Fruit fly (Drosophila melanogaster) whole organism, embryonic: ENCODE data around the gene SuUR.
A peak's percentile ranks its signal among the peaks of the same experiment; 100 is the strongest.

Experiments used
- Abd-B ChIP-seq: fragments of 200-800 bp; sonication (Bioruptor generic); optimal IDR thresholded peaks from 2 replicates; lab custom pipeline; 2018; ENCODE audit warnings: missing biosample characterization, mild to moderate bottlenecking, missing genetic modification characterization, moderate library complexity
- BEAF-32 ChIP-seq: fragments of 200-800 bp; sonication (Bioruptor generic); optimal IDR thresholded peaks from 3 replicates; lab custom pipeline; 2017; ENCODE audit warnings: missing biosample characterization, missing genetic modification characterization, mild to moderate bottlenecking, moderate library complexity, missing genetic modification reagents
- CG10209 ChIP-seq: fragments of 200-800 bp; sonication (Bioruptor generic); optimal IDR thresholded peaks from 3 replicates; lab custom pipeline; 2017; ENCODE audit warnings: missing biosample characterization, mild to moderate bottlenecking, missing genetic modification characterization, missing genetic modification reagents
- CG11085 ChIP-seq: fragments of 200-800 bp; sonication (Bioruptor generic); IDR thresholded peaks from 2 replicates; pipeline ENCODE4 v1.3.6; 2022; ENCODE audit warnings: missing biosample characterization, missing genetic modification characterization
- CG1233 ChIP-seq: fragments of 200-800 bp; sonication (Bioruptor generic); optimal IDR thresholded peaks from 4 replicates; lab custom pipeline; 2018; ENCODE audit warnings: missing biosample characterization, mild to moderate bottlenecking, missing genetic modification characterization
- CG13424 ChIP-seq: fragments of 200-800 bp; sonication (Bioruptor generic); optimal IDR thresholded peaks from 2 replicates; lab custom pipeline; 2019; ENCODE audit warnings: missing biosample characterization, mild to moderate bottlenecking, missing genetic modification characterization, moderate library complexity
- CG14441 ChIP-seq: fragments of 200-800 bp; sonication (Bioruptor generic); IDR thresholded peaks from 2 replicates; pipeline ENCODE4 v1.3.6; 2022; ENCODE audit warnings: missing biosample characterization, missing genetic modification characterization
- CG15073 ChIP-seq: fragments of 200-800 bp; sonication (Bioruptor generic); optimal IDR thresholded peaks from 2 replicates; lab custom pipeline; 2016; ENCODE audit warnings: missing biosample characterization, missing genetic modification characterization
- CG1792 ChIP-seq: fragments of 200-800 bp; sonication (Bioruptor generic); optimal IDR thresholded peaks from 2 replicates; lab custom pipeline; 2016; ENCODE audit warnings: missing biosample characterization, missing genetic modification characterization
- CG18011 ChIP-seq: fragments of 200-800 bp; sonication (Bioruptor generic); optimal IDR thresholded peaks from 2 replicates; lab custom pipeline; 2017; ENCODE audit warnings: missing biosample characterization, missing genetic modification characterization, mild to moderate bottlenecking, moderate library complexity, missing genotype
- CG1832 ChIP-seq: fragments of 200-800 bp; sonication (Bioruptor generic); optimal IDR thresholded peaks from 2 replicates; lab custom pipeline; 2017; ENCODE audit warnings: missing biosample characterization, mild to moderate bottlenecking, missing genetic modification characterization, inconsistent platforms
- CG2202 ChIP-seq: fragments of 200-800 bp; sonication (Bioruptor generic); optimal IDR thresholded peaks from 2 replicates; lab custom pipeline; 2018; ENCODE audit warnings: missing biosample characterization, mild to moderate bottlenecking, missing genetic modification characterization
- CG3847 ChIP-seq: fragments of 200-800 bp; sonication (Bioruptor generic); IDR thresholded peaks from 2 replicates; pipeline ENCODE4 v1.3.6; 2022; ENCODE audit warnings: missing biosample characterization, missing genetic modification characterization
- CG4424 ChIP-seq: fragments of 200-800 bp; sonication (Bioruptor generic); optimal IDR thresholded peaks from 3 replicates; lab custom pipeline; 2016; ENCODE audit warnings: missing biosample characterization, missing genetic modification characterization
- CG4617 ChIP-seq: fragments of 200-800 bp; sonication (Bioruptor generic); optimal IDR thresholded peaks from 3 replicates; lab custom pipeline; 2016; ENCODE audit warnings: missing biosample characterization, missing genetic modification characterization, borderline replicate concordance
- CG5953 ChIP-seq: fragments of 200-800 bp; sonication (Bioruptor generic); IDR thresholded peaks from 2 replicates; pipeline ENCODE4 v1.3.6; 2022; ENCODE audit warnings: missing biosample characterization, missing genetic modification characterization
- D19A ChIP-seq: fragments of 200-800 bp; optimal IDR thresholded peaks from 3 replicates; lab custom pipeline; 2019; ENCODE audit warnings: missing biosample characterization, mild to moderate bottlenecking, missing genetic modification characterization, moderate library complexity
- Dad ChIP-seq: fragments of 200-800 bp; sonication (Bioruptor generic); optimal IDR thresholded peaks from 3 replicates; lab custom pipeline; 2016; ENCODE audit warnings: missing biosample characterization, missing genetic modification characterization
- Dip2 ChIP-seq: fragments of 200-800 bp; sonication (Bioruptor generic); IDR thresholded peaks from 2 replicates; pipeline ENCODE4 v1.3.6; 2022; ENCODE audit warnings: missing biosample characterization, missing genetic modification characterization
- Gsc ChIP-seq: fragments of 200-800 bp; sonication (Bioruptor generic); IDR thresholded peaks from 2 replicates; pipeline ENCODE4 v1.3.6; 2022; ENCODE audit warnings: missing biosample characterization, missing genetic modification characterization
- Gug ChIP-seq: fragments of 200-800 bp; sonication (Bioruptor generic); IDR thresholded peaks from 4 replicates; pipeline ENCODE4 v1.3.6; 2022; ENCODE audit warnings: missing biosample characterization, missing genetic modification characterization
- H2.0 ChIP-seq: fragments of 200-800 bp; sonication (Bioruptor generic); IDR thresholded peaks from 2 replicates; pipeline ENCODE4 v1.3.6; 2022; ENCODE audit warnings: missing biosample characterization, missing genetic modification characterization
- HLH54F ChIP-seq: fragments of 200-800 bp; sonication (Bioruptor generic); optimal IDR thresholded peaks from 3 replicates; lab custom pipeline; 2016; ENCODE audit warnings: missing biosample characterization, missing genetic modification characterization
- MBD-R2 ChIP-seq: fragments of 200-800 bp; sonication (Bioruptor generic); IDR thresholded peaks from 2 replicates; pipeline ENCODE4 v1.3.6; 2022; ENCODE audit warnings: missing biosample characterization, missing genetic modification characterization
- Nf-YB ChIP-seq: fragments of 200-800 bp; sonication (Bioruptor generic); optimal IDR thresholded peaks from 3 replicates; lab custom pipeline; 2019; ENCODE audit warnings: missing biosample characterization, mild to moderate bottlenecking, missing genetic modification characterization, moderate library complexity
- Rx ChIP-seq: fragments of 200-800 bp; sonication (Bioruptor generic); IDR thresholded peaks from 2 replicates; pipeline ENCODE4 v1.3.6; 2022; ENCODE audit warnings: missing biosample characterization, missing genetic modification characterization
- Sox102F ChIP-seq: fragments of 200-800 bp; sonication (Bioruptor generic); optimal IDR thresholded peaks from 2 replicates; lab custom pipeline; 2018; ENCODE audit warnings: missing biosample characterization, mild to moderate bottlenecking, missing genetic modification characterization, moderate library complexity
- Sry-δ ChIP-seq: fragments of 200-800 bp; sonication (Bioruptor generic); optimal IDR thresholded peaks from 2 replicates; lab custom pipeline; 2016; ENCODE audit warnings: missing biosample characterization, missing genetic modification characterization
- Trl ChIP-seq, 3 experiments: fragments of >200 bp in 2 of 3; fragments of 200-800 bp in 1 of 3; sonication (Bioruptor generic) in 1 of 3; optimal IDR thresholded peaks; 2 replicates in 1 of 3; 3 replicates in 2 of 3; lab custom pipeline; 2016 to 2017; ENCODE audit warnings: missing biosample characterization in 1 of 3, missing genetic modification characterization in 1 of 3
- Xbp1 ChIP-seq: fragments of 200-800 bp; sonication (Bioruptor generic); optimal IDR thresholded peaks from 3 replicates; lab custom pipeline; 2016; ENCODE audit warnings: missing biosample characterization, mild to moderate bottlenecking, missing genetic modification characterization
- abd-A ChIP-seq: fragments of 200-800 bp; sonication (Bioruptor generic); optimal IDR thresholded peaks from 3 replicates; lab custom pipeline; 2019; ENCODE audit warnings: missing biosample characterization, mild to moderate bottlenecking, missing genetic modification characterization, moderate library complexity
- bbx ChIP-seq: fragments of 200-800 bp; sonication (Bioruptor generic); IDR thresholded peaks from 2 replicates; pipeline ENCODE4 v1.3.6; 2022; ENCODE audit warnings: missing biosample characterization, missing genetic modification characterization; ENCODE audit not compliant: partially characterized antibody
- chn ChIP-seq: fragments of 200-800 bp; sonication (Bioruptor generic); optimal IDR thresholded peaks from 2 replicates; lab custom pipeline; 2016; ENCODE audit warnings: missing biosample characterization, missing genetic modification characterization
- danr ChIP-seq: fragments of 200-800 bp; sonication (Bioruptor generic); IDR thresholded peaks from 2 replicates; pipeline ENCODE4 v1.3.6; 2022; ENCODE audit warnings: missing biosample characterization, missing genetic modification characterization
- dati ChIP-seq: fragments of 200-800 bp; sonication (Bioruptor generic); IDR thresholded peaks from 2 replicates; pipeline ENCODE4 v1.3.6; 2022; ENCODE audit warnings: missing biosample characterization, missing genetic modification characterization
- dmrt11E ChIP-seq: fragments of 200-800 bp; sonication (Bioruptor generic); optimal IDR thresholded peaks from 3 replicates; lab custom pipeline; 2018; ENCODE audit warnings: missing biosample characterization, mild to moderate bottlenecking, missing genetic modification characterization, moderate library complexity
- ems ChIP-seq: fragments of 200-800 bp; sonication (Bioruptor generic); optimal IDR thresholded peaks from 3 replicates; lab custom pipeline; 2016; ENCODE audit warnings: missing biosample characterization, missing genetic modification characterization
- hth ChIP-seq: fragments of >200 bp; optimal IDR thresholded peaks from 2 replicates; lab custom pipeline; 2017; ENCODE audit warnings: inconsistent platforms
- lmd ChIP-seq: fragments of 200-800 bp; sonication (Bioruptor generic); IDR thresholded peaks from 2 replicates; pipeline ENCODE4 v1.3.6; 2022; ENCODE audit warnings: missing biosample characterization, missing genetic modification characterization
- mirr ChIP-seq: fragments of 200-800 bp; sonication (Bioruptor generic); optimal IDR thresholded peaks from 3 replicates; lab custom pipeline; 2018; ENCODE audit warnings: missing biosample characterization, mild to moderate bottlenecking, missing genetic modification characterization
- nmo ChIP-seq: fragments of 200-800 bp; sonication (Bioruptor generic); optimal IDR thresholded peaks from 2 replicates; lab custom pipeline; 2018; ENCODE audit warnings: missing biosample characterization, mild to moderate bottlenecking, missing genetic modification characterization, moderate library complexity
- peb ChIP-seq: fragments of 200-800 bp; sonication (Bioruptor generic); IDR thresholded peaks from 2 replicates; pipeline ENCODE4 v1.3.6; 2022; ENCODE audit warnings: missing biosample characterization, missing genetic modification characterization
- pnt ChIP-seq: fragments of 200-800 bp; sonication (Bioruptor generic); optimal IDR thresholded peaks from 3 replicates; lab custom pipeline; 2016; ENCODE audit warnings: missing biosample characterization, missing genetic modification characterization
- pros ChIP-seq: fragments of 200-800 bp; sonication (Bioruptor generic); optimal IDR thresholded peaks from 3 replicates; lab custom pipeline; 2019; ENCODE audit warnings: missing biosample characterization, mild to moderate bottlenecking, missing genetic modification characterization, moderate library complexity
- repo ChIP-seq: fragments of 200-800 bp; sonication (Bioruptor generic); optimal IDR thresholded peaks from 2 replicates; lab custom pipeline; 2016; ENCODE audit warnings: missing biosample characterization, missing genetic modification characterization
- sqz ChIP-seq: fragments of 200-800 bp; sonication (Bioruptor generic); optimal IDR thresholded peaks from 3 replicates; lab custom pipeline; 2018; ENCODE audit warnings: missing biosample characterization, mild to moderate bottlenecking, missing genetic modification characterization
- zfh1 ChIP-seq: fragments of 200-800 bp; sonication (Bioruptor generic); IDR thresholded peaks from 3 replicates; pipeline ENCODE4 v1.3.6; 2022; ENCODE audit warnings: missing biosample characterization, missing genetic modification characterization

SuUR gene

DNA sequence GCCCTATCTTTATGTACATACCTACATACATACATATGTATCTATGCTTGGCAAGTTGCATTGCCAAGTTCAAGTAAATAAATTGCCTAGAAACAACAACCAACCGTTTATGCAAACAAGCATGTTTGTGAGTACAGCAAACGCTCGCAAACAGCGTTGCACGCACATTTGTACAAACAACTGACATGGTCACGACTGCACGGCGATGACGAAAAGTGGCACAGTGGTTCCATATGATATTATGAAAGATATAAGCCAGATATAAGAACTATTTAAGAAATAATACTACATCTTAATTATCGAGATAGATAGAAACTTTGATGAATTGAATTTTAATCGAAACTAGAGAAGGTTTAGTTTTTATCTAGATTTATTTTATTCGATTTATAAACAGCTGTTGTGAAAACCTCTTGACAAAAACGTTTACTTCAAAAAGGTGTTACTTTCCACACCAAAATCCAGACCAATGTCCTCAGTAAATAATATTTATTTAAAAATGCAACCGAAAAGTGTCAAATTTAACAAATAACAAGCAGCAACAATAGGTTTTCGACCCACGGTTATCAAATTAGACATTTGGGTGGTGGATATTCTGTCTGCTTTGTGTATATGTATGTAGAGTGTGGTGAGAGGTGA is 25.1 kb downstream of the SuUR start (continued):
- peak; percentile 83 for TF ChIP-seq Nf-YB (GFP tag; lab: Kevin White, UChicago)
- peak; percentile 87 for TF ChIP-seq ems (GFP tag; lab: Kevin White, UChicago)
- TF ChIP-seq CG3847 (GFP tag; lab: Robert Waterston, UW): peak; percentile 65
- peak; percentile 89 for TF ChIP-seq CG5953 (GFP tag; lab: Robert Waterston, UW)
- peak; percentile 88 for TF ChIP-seq zfh1
- TF ChIP-seq Dad (GFP tag; lab: Kevin White, UChicago): peak; percentile 63
- TF ChIP-seq Sry-δ (GFP tag; lab: Kevin White, UChicago): peak; percentile 35
- TF ChIP-seq dmrt11E (tag; lab: Kevin White, UChicago): peak; percentile 89
- TF ChIP-seq lmd (GFP tag; lab: Robert Waterston, UW): peak; percentile 84; the same call in 1 of the 2 replicates
- TF ChIP-seq Sox102F: peak; percentile 93
- no peak for TF ChIP-seq hth (lab: Kevin White, UChicago)

DNA sequence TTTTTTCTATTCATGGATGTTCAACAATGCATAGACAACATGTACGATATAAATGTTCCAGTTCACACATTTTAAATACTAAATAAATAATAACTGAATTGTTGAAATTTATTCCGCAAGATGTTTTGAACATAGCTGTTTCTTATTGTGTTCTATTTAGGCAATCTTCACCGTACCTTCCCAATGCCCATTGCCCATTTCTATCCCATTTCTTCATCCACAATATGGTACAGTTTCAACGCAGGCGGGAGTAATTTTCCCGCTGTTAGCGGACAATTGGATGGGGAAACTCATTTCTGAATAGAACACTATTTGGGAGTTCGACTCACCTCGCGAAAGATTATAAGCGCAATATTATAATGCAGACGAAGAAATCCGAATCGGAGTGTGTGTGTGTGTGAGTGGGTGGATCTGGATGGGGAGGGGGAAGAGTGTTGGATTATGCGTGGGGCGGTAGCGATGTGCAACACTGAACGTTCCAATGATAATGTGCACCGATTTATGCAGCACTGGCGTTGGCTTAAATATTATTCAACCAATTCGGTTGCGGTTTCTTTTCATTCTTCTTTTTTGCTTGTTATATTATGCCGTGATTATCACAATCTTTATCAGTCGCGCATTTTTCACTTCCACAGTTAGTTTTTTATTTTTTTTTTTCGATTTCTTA is 27.3 kb downstream of the SuUR start:
- TF ChIP-seq Gsc (GFP tag; lab: Robert Waterston, UW): no peak
- no peak for TF ChIP-seq CG15073 (GFP tag; lab: Kevin White, UChicago)
- no peak for TF ChIP-seq CG13424 (tag; lab: Kevin White, UChicago)
- peak; percentile 94 for TF ChIP-seq CG4617
- no peak for TF ChIP-seq abd-A
- peak; percentile 34 for TF ChIP-seq CG10209 (GFP tag; lab: Kevin White, UChicago)
- peak; percentile 27 for TF ChIP-seq nmo (GFP tag; lab: Kevin White, UChicago)
- TF ChIP-seq dati (GFP tag; lab: Robert Waterston, UW): no peak
- TF ChIP-seq H2.0 (GFP tag; lab: Robert Waterston, UW): peak; percentile 19; the same call in 1 of the 2 replicates
- TF ChIP-seq Rx (GFP tag; lab: Robert Waterston, UW): 0 out of 2 replicates have a peak, but pooled peaks have one; percentile 26
- peak; percentile 44; the same call in 2 of the 4 replicates for TF ChIP-seq Gug
- no peak for TF ChIP-seq CG18011 (GFP tag; lab: Kevin White, UChicago)
- peak; percentile 36 for TF ChIP-seq CG1792
- TF ChIP-seq Xbp1: peak; percentile 51
- no peak for TF ChIP-seq D19A (tag; lab: Kevin White, UChicago)
- TF ChIP-seq CG1233 (GFP tag; lab: Kevin White, UChicago): peak; percentile 12
- peak; percentile 5 for TF ChIP-seq mirr
- TF ChIP-seq MBD-R2 (GFP tag; lab: Robert Waterston, UW): peak; percentile 29; the same call in 1 of the 2 replicates
- TF ChIP-seq CG14441: peak; percentile 7; the same call in 1 of the 2 replicates
- TF ChIP-seq chn (GFP tag; lab: Kevin White, UChicago): peak; percentile 88
- TF ChIP-seq CG11085: no peak
- TF ChIP-seq Abd-B (GFP tag; lab: Kevin White, UChicago): peak; percentile 28
- TF ChIP-seq repo (GFP tag; lab: Kevin White, UChicago): peak; percentile 56
- no peak for TF ChIP-seq pros (GFP tag; lab: Kevin White, UChicago)
- peak; percentile 56 for TF ChIP-seq sqz
- no peak for TF ChIP-seq Dip2 (GFP tag; lab: Robert Waterston, UW)
- no peak for TF ChIP-seq CG2202
- TF ChIP-seq CG4424 (GFP tag; lab: Kevin White, UChicago): peak; percentile 51
- TF ChIP-seq bbx (GFP tag; lab: Robert Waterston, UW): peak; percentile 48
- TF ChIP-seq BEAF-32 (GFP tag; lab: Kevin White, UChicago): peak; percentile 1
- TF ChIP-seq peb (GFP tag; lab: Robert Waterston, UW): 0 out of 2 replicates have a peak, but pooled peaks have one; percentile 20
- peak; percentile 72 for TF ChIP-seq HLH54F (GFP tag; lab: Kevin White, UChicago)
- TF ChIP-seq Trl (optimal IDR thresholded peaks at IDR 0.05; lab: Kevin White, UChicago): no peak
- peak; percentile 68 for TF ChIP-seq Trl (GFP tag; optimal IDR thresholded peaks at IDR 0.05; lab: Kevin White, UChicago)
- TF ChIP-seq CG1832 (GFP tag; lab: Kevin White, UChicago): no peak
- no peak for TF ChIP-seq pnt
- TF ChIP-seq danr (GFP tag; lab: Robert Waterston, UW): no peak
